Worm (Caenorhabditis elegans) whole organism, midembryonic: ENCODE measurements around the gene srw-117.

ENCODE experiments used
- T22C8.4 ChIP-seq: fragments of 200-800 bp; sonication (Bioruptor generic); IDR thresholded peaks from 2 replicates; pipeline ENCODE4 v1.3.6; 2022; ENCODE audit warnings: missing genetic modification characterization, missing compliant biosample characterization
- cog-1 ChIP-seq: sonication (generic microtip); optimal IDR thresholded peaks from 2 replicates; lab custom pipeline; 2016; ENCODE audit warnings: missing genetic modification characterization, missing compliant biosample characterization
- flt-1 ChIP-seq: fragments of 200-800 bp; sonication (Bioruptor generic); IDR thresholded peaks from 2 replicates; pipeline ENCODE4 v1.3.6; 2022; ENCODE audit warnings: missing genetic modification characterization, missing compliant biosample characterization
- klf-2 ChIP-seq: fragments of 200-800 bp; sonication (Bioruptor generic); conservative IDR thresholded peaks from 2 replicates; pipeline ENCODE4 v1.3.6; 2022; ENCODE audit warnings: missing genetic modification reagents, missing genetic modification characterization, missing compliant biosample characterization
- med-1 ChIP-seq: sonication (generic microtip); optimal IDR thresholded peaks from 2 replicates; lab custom pipeline; 2017; ENCODE audit warnings: missing genetic modification characterization, mild to moderate bottlenecking, missing compliant biosample characterization, antibody characterized with exemption, missing genetic modification reagents; ENCODE audit not compliant: insufficient read depth
- ref-1 ChIP-seq: fragments of 200-800 bp; sonication (Bioruptor generic); conservative IDR thresholded peaks from 2 replicates; pipeline ENCODE4 v1.3.6; 2022; ENCODE audit warnings: missing genetic modification reagents, missing genetic modification characterization, missing compliant biosample characterization
- tab-1 ChIP-seq: fragments of 200-800 bp; sonication (Bioruptor generic); IDR thresholded peaks from 2 replicates; pipeline ENCODE4 v1.3.6; 2022; ENCODE audit warnings: missing genetic modification characterization, missing compliant biosample characterization
- ztf-23 ChIP-seq: fragments of 200-800 bp; sonication (Bioruptor generic); IDR thresholded peaks from 2 replicates; pipeline ENCODE4 v1.3.6; 2022; ENCODE audit warnings: missing genetic modification reagents, missing genetic modification characterization, missing compliant biosample characterization
- ztf-29 ChIP-seq: fragments of 200-800 bp; sonication (Bioruptor generic); IDR thresholded peaks from 2 replicates; pipeline ENCODE4 v1.3.6; 2022; ENCODE audit warnings: missing genetic modification reagents, missing genetic modification characterization, missing compliant biosample characterization

- no peak for TF ChIP-seq klf-2 (GFP tag; lab: Robert Waterston, UW)
- TF ChIP-seq flt-1 (GFP tag; lab: Robert Waterston, UW) = no peak
- TF ChIP-seq ztf-29 (GFP tag; lab: Robert Waterston, UW) = no peak
- TF ChIP-seq ztf-23 (GFP tag; lab: Robert Waterston, UW) = no peak
- no peak for TF ChIP-seq cog-1
- TF ChIP-seq T22C8.4 (GFP tag; lab: Robert Waterston, UW) = no peak
- no peak for TF ChIP-seq med-1
- no peak for TF ChIP-seq tab-1 (GFP tag; lab: Robert Waterston, UW)
- TF ChIP-seq ref-1 (GFP tag; lab: Robert Waterston, UW) = no peak
These were observed at the start of gene srw-117 for ce11 chrV:2983351-2983750.
